Worm (Caenorhabditis elegans) whole organism, L4 larva: ENCODE data around the gene exc-15.

Source experiments
- fos-1 ChIP-seq: fragments of 150-350 bp; optimal IDR thresholded peaks from 2 replicates; lab custom pipeline; 2014; ENCODE audit warnings: missing biosample characterization, missing genetic modification characterization
- lin-39 ChIP-seq: fragments of 150-350 bp; optimal IDR thresholded peaks from 2 replicates; lab custom pipeline; 2014; ENCODE audit warnings: missing biosample characterization, missing genetic modification reagents, missing genetic modification characterization
- nhr-28 ChIP-seq: fragments of 150-350 bp; optimal IDR thresholded peaks from 2 replicates; lab custom pipeline; 2014; ENCODE audit warnings: missing biosample characterization, missing genetic modification characterization
- tra-1 ChIP-seq: fragments of 200-800 bp; sonication (Bioruptor generic); IDR thresholded peaks from 2 replicates; pipeline ENCODE4 v1.3.6; 2022; ENCODE audit warnings: missing genetic modification reagents, missing genetic modification characterization, missing compliant biosample characterization
- zag-1 ChIP-seq: fragments of 150-350 bp; optimal IDR thresholded peaks from 2 replicates; lab custom pipeline; 2014; ENCODE audit warnings: missing biosample characterization, missing genetic modification characterization

- TF ChIP-seq nhr-28 (tag; lab: Kevin White, UChicago) = no peak
- no peak for TF ChIP-seq lin-39 (tag; lab: Kevin White, UChicago)
- no peak for TF ChIP-seq fos-1 (tag; lab: Kevin White, UChicago)
- TF ChIP-seq tra-1 = no peak
- no peak for TF ChIP-seq zag-1 (tag; lab: Kevin White, UChicago)
These were observed 21.7 kb downstream of the exc-15 start for ce11 chrV:4505000-4505399.
